Worm (Caenorhabditis elegans): ENCODE measurements around the gene F32H5.1.

- TF ChIP-seq ama-1 (optimal IDR thresholded peaks at IDR 0.05) (no peak), ama-1 (GFP tag; optimal IDR thresholded peaks at IDR 0.05) (no peak), F49E8.2 (tag; optimal IDR thresholded peaks at IDR 0.05; ENCODE audit: insufficient read depth) (no peak), dpl-1 (GFP tag; optimal IDR thresholded peaks at IDR 0.05) (no peak), C06A6.2 (GFP tag; conservative IDR thresholded peaks at IDR 0.05) (no peak), pha-4 (tag; optimal IDR thresholded peaks at IDR 0.05) (no peak), bed-1 (GFP tag; IDR thresholded peaks at IDR 0.05) (no peak), Y53F4B.3 (GFP tag; IDR thresholded peaks at IDR 0.05) (no peak), madf-3 (GFP tag; IDR thresholded peaks at IDR 0.05) (no peak), gei-17 (GFP tag; optimal IDR thresholded peaks at IDR 0.05) (no peak), zfh-2 (GFP tag; conservative IDR thresholded peaks at IDR 0.05) (peak; percentile 50; the same call in 1 of the 2 replicates)
Measured at ce11 chrV:13372821-13373220, 15.0 kb upstream of the F32H5.1 start.
